Worm (Caenorhabditis elegans): ENCODE results near the gene swan-1.
A peak's percentile ranks its signal among the peaks of the same experiment; 100 is the strongest.

swan-1 gene

DNA sequence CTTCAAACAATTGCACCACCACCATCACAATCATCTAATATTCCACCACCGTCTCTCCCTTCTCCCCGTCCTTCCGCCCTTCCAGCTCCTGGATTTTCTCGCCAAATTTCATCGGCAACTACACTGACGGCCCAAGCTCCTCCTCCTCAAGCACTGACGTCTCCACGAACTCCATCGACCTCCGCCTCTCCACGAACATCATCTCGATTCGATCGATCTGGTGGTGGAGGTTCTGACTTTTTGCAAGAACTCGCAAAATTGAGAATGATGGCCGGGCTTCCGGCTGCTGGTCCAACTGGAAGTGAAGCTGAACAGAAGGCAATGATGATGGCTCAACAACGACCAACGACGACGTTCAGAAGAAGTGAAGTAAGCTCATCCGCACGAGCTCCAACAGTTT lies 13.0 kb downstream of the swan-1 start:
- TF ChIP-seq lin-32 (GFP tag; optimal IDR thresholded peaks at IDR 0.05) (no peak), mab-5 (tag; optimal IDR thresholded peaks at IDR 0.05) (no peak), nhr-12 (tag; optimal IDR thresholded peaks at IDR 0.05) (no peak), unc-120 (tag; optimal IDR thresholded peaks at IDR 0.05; ENCODE audit: poor library complexity, severe bottlenecking) (no peak), nhr-2 (tag; optimal IDR thresholded peaks at IDR 0.05) (no peak), elt-3 (tag; optimal IDR thresholded peaks at IDR 0.05) (no peak), snpc-4 (tag; optimal IDR thresholded peaks at IDR 0.05) (no peak), ham-2 (GFP tag; optimal IDR thresholded peaks at IDR 0.05) (no peak), ceh-83 (GFP tag; optimal IDR thresholded peaks at IDR 0.05) (no peak), ceh-43 (GFP tag; optimal IDR thresholded peaks at IDR 0.05) (no peak), blmp-1 (tag; optimal IDR thresholded peaks at IDR 0.05) (no peak), M03D4.4 (tag; optimal IDR thresholded peaks at IDR 0.05) (no peak), ztf-11 (tag; optimal IDR thresholded peaks at IDR 0.05) (no peak), mls-2 (tag; optimal IDR thresholded peaks at IDR 0.05) (no peak), lsy-2 (tag; optimal IDR thresholded peaks at IDR 0.05) (no peak), zip-8 (tag; optimal IDR thresholded peaks at IDR 0.05) (no peak), flh-1 (GFP tag; optimal IDR thresholded peaks at IDR 0.05) (no peak), tbx-8 (GFP tag; optimal IDR thresholded peaks at IDR 0.05) (no peak)

DNA sequence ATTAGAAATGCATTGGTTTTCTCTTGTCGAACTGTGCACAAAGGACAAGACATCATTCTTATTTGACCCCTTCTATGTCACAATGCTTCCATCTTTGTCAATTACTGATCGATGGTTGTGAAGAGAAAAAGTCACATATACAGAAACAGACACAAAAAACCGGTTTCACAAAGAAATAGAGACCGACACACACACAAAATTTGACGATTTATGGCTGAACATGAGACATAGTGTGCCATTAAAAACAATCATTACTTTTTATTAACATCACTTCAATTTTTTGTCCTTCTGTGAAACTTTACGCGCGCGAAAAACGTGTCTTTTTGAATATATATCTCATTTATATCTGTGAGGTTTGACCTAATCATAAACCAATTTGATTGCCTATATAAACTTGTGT lies 16.5 kb downstream of the swan-1 start:
- no peak for TF ChIP-seq elt-3 (tag; optimal IDR thresholded peaks at IDR 0.05)

DNA sequence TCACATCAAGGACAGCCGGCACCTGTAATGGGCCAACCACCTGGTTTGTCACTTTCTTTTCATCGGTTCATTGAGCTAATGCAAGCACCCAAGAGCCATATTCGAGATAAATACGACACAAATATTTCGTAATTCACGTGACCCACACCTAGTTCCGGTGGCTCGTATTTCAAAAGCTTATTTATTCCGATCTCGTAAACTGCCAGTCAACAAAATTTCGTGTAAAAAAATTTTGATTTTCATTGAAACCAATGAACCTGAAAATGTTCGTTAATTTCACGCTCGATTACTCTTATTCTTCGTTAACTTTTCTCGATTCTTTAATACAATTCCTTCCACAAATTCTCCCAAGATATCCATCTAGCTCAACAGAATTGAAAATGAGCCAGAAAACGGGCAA lies 16.9 kb downstream of the swan-1 start:
- TF ChIP-seq mep-1 (tag; optimal IDR thresholded peaks at IDR 0.05) (no peak), nhr-12 (tag; optimal IDR thresholded peaks at IDR 0.05) (no peak), blmp-1 (tag; optimal IDR thresholded peaks at IDR 0.05) (no peak), mab-5 (tag; optimal IDR thresholded peaks at IDR 0.05) (no peak), ces-1 (GFP tag; optimal IDR thresholded peaks at IDR 0.05) (no peak), lsy-2 (tag; optimal IDR thresholded peaks at IDR 0.05) (no peak), bed-3 (GFP tag; optimal IDR thresholded peaks at IDR 0.05) (no peak), nhr-76 (tag; optimal IDR thresholded peaks at IDR 0.05) (no peak), lin-32 (GFP tag; optimal IDR thresholded peaks at IDR 0.05) (no peak), nhr-237 (tag; optimal IDR thresholded peaks at IDR 0.05) (no peak), mls-2 (tag; optimal IDR thresholded peaks at IDR 0.05) (no peak), M03D4.4 (tag; optimal IDR thresholded peaks at IDR 0.05) (no peak), ceh-39 (tag; optimal IDR thresholded peaks at IDR 0.05) (no peak), cnd-1 (tag; optimal IDR thresholded peaks at IDR 0.05) (no peak), nhr-28 (tag; optimal IDR thresholded peaks at IDR 0.05) (no peak)

DNA sequence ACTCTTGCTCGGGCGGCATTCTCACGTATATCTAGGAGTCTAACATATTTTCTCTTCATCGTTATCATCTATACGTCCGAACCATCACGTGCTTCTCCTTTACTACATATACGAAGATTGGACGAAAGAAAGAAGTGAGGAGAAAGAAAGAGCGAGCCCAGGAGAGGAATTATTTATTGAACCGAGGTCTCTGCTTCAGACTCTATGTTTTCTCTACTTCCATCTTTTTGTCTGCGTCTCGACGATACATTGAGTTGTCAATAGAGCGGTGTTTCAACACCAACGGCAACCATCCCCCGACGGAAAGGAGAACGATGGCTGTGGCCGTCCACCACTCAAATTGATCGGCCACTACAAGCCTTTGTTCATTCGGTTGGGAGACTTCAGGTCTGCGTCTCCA lies 17.7 kb downstream of the swan-1 start:
- no peak for TF ChIP-seq elt-1 (tag; optimal IDR thresholded peaks at IDR 0.05; ENCODE audit: borderline replicate concordance, insufficient read depth)
- TF ChIP-seq tbx-8 (GFP tag; optimal IDR thresholded peaks at IDR 0.05), result no peak
- TF ChIP-seq lsy-2 (tag; optimal IDR thresholded peaks at IDR 0.05), result peak; percentile 75
- TF ChIP-seq mls-2 (tag; optimal IDR thresholded peaks at IDR 0.05), result peak; percentile 85
- peak; percentile 81 for TF ChIP-seq mep-1 (tag; optimal IDR thresholded peaks at IDR 0.05)
- peak; percentile 82 for TF ChIP-seq nhr-237 (tag; optimal IDR thresholded peaks at IDR 0.05)
- no peak for TF ChIP-seq mab-5 (tag; optimal IDR thresholded peaks at IDR 0.05)
- no peak for TF ChIP-seq bed-3 (GFP tag; optimal IDR thresholded peaks at IDR 0.05)
- TF ChIP-seq snpc-4 (tag; optimal IDR thresholded peaks at IDR 0.05), result no peak
- no peak for TF ChIP-seq ztf-11 (tag; optimal IDR thresholded peaks at IDR 0.05)
- peak; percentile 36 for TF ChIP-seq ceh-39 (tag; optimal IDR thresholded peaks at IDR 0.05)
- peak; percentile 43 for TF ChIP-seq drap-1 (GFP tag; optimal IDR thresholded peaks at IDR 0.05)
- TF ChIP-seq ceh-83 (GFP tag; optimal IDR thresholded peaks at IDR 0.05), result no peak
- peak; percentile 38 for TF ChIP-seq sptf-1 (tag; optimal IDR thresholded peaks at IDR 0.05)
- TF ChIP-seq ham-2 (GFP tag; optimal IDR thresholded peaks at IDR 0.05), result no peak
- TF ChIP-seq ceh-43 (GFP tag; optimal IDR thresholded peaks at IDR 0.05), result peak; percentile 24
- TF ChIP-seq cnd-1 (tag; optimal IDR thresholded peaks at IDR 0.05), result peak; percentile 9
- no peak for TF ChIP-seq nhr-12 (tag; optimal IDR thresholded peaks at IDR 0.05)
- no peak for TF ChIP-seq lin-32 (GFP tag; optimal IDR thresholded peaks at IDR 0.05)
- TF ChIP-seq pha-4 (tag; optimal IDR thresholded peaks at IDR 0.05), result peak; percentile 97
- TF ChIP-seq flh-1 (GFP tag; optimal IDR thresholded peaks at IDR 0.05), result no peak
- no peak for TF ChIP-seq sem-2 (GFP tag; optimal IDR thresholded peaks at IDR 0.05)
- TF ChIP-seq nhr-2 (tag; optimal IDR thresholded peaks at IDR 0.05), result peak; percentile 93
- peak; percentile 91 for TF ChIP-seq unc-120 (tag; optimal IDR thresholded peaks at IDR 0.05; ENCODE audit: poor library complexity, severe bottlenecking)
- no peak for TF ChIP-seq blmp-1 (tag; optimal IDR thresholded peaks at IDR 0.05)
- TF ChIP-seq nhr-28 (tag; optimal IDR thresholded peaks at IDR 0.05), result no peak
- no peak for TF ChIP-seq M03D4.4 (tag; optimal IDR thresholded peaks at IDR 0.05)
- TF ChIP-seq unc-39 (tag; optimal IDR thresholded peaks at IDR 0.05), result no peak
- peak; percentile 94 for TF ChIP-seq unc-62 (GFP tag; optimal IDR thresholded peaks at IDR 0.05)
- TF ChIP-seq ces-1 (GFP tag; optimal IDR thresholded peaks at IDR 0.05), result peak; percentile 59
- peak; percentile 47 for TF ChIP-seq hlh-1 (tag; optimal IDR thresholded peaks at IDR 0.05)
- TF ChIP-seq elt-3 (tag; optimal IDR thresholded peaks at IDR 0.05), result no peak
- TF ChIP-seq lin-13 (tag; optimal IDR thresholded peaks at IDR 0.05), result peak; percentile 78
- TF ChIP-seq nhr-76 (tag; optimal IDR thresholded peaks at IDR 0.05), result no peak
- TF ChIP-seq zip-8 (tag; optimal IDR thresholded peaks at IDR 0.05), result no peak

Measured in whole organism, mixed stage, embryonic.